Fruit fly (Drosophila melanogaster) whole organism, wandering third instar larva: Measurements from ENCODE around the gene Oatp33Eb.

ENCODE experiments used
- Hr83 ChIP-seq: fragments of 200-300 bp; sonication (Bioruptor generic); optimal IDR thresholded peaks from 2 replicates; lab custom pipeline; 2016; ENCODE audit warnings: missing biosample characterization, mild to moderate bottlenecking, missing genetic modification characterization, moderate library complexity; ENCODE audit not compliant: poor library complexity, severe bottlenecking
- br ChIP-seq: fragments of 200-800 bp; sonication (Bioruptor generic); optimal IDR thresholded peaks from 2 replicates; lab custom pipeline; 2016; ENCODE audit warnings: missing biosample characterization, missing genetic modification characterization
- h ChIP-seq: fragments of 200-800 bp; sonication (Bioruptor generic); optimal IDR thresholded peaks from 3 replicates; lab custom pipeline; 2016; ENCODE audit warnings: missing biosample characterization, mild to moderate bottlenecking, missing genetic modification characterization
- pan ChIP-seq: fragments of >200 bp; optimal IDR thresholded peaks from 2 replicates; lab custom pipeline; 2017
- woc ChIP-seq: sonication (Bioruptor generic); optimal IDR thresholded peaks from 2 replicates; lab custom pipeline; 2016; ENCODE audit warnings: missing biosample characterization, mild to moderate bottlenecking, missing genetic modification characterization

DNA sequence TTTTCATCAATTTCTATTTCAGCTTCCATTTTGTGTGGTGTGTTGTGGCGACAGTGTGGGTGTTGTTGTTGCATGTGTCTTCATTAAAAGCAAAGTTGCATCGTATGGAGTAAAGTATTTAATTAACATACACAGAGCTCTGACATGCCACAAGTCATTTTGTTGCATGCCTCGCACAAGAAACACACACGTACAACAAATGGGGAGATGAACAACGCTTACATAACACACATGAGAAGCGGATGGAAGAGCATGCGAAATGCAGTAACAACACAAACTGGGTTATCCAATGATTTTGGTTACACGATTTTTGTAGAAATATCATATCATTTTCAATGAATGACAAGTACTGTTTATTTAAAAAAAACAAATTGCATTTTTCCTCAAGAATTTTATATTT lies 50.9 kb downstream of the Oatp33Eb start:
- TF ChIP-seq br = no peak
- TF ChIP-seq h (GFP tag; lab: Kevin White, UChicago) = no peak
- TF ChIP-seq woc (GFP tag; lab: Kevin White, UChicago) = no peak
- no peak for TF ChIP-seq pan (lab: Kevin White, UChicago)
- no peak for TF ChIP-seq Hr83
